Worm (Caenorhabditis elegans): ENCODE measurements around the gene Y54F10BM.13.
A peak's percentile ranks its signal among the peaks of the same experiment; 100 is the strongest.

Y54F10BM.13 gene

DNA sequence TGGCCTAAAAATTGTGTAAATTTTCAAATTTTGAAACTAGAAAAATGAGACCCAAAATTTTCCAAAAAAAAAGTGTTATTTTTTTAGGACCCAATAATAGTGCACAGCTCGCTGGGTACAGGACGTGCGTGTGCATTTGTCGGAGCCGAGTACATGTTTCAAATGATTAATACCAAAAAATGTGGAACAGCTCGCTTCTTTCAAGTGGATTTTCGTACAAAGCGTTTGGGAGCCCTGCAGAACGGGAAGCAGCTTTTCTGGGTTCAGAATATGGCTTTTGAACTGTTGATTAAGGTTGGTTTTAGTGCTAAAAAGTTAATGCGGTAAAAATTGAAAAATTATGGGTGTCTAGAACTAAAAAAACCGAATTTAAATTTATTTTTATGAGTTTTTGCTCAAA, 42.6 kb downstream of the Y54F10BM.13 start:
- no peak for TF ChIP-seq ceh-39 (tag; optimal IDR thresholded peaks at IDR 0.05)
- no peak for TF ChIP-seq hlh-1 (tag; optimal IDR thresholded peaks at IDR 0.05)
- TF ChIP-seq sem-2 (GFP tag; optimal IDR thresholded peaks at IDR 0.05), result no peak
- no peak for TF ChIP-seq nhr-76 (tag; optimal IDR thresholded peaks at IDR 0.05)
- TF ChIP-seq tbx-8 (GFP tag; optimal IDR thresholded peaks at IDR 0.05), result no peak
- no peak for TF ChIP-seq ztf-11 (tag; optimal IDR thresholded peaks at IDR 0.05)
- TF ChIP-seq unc-39 (tag; optimal IDR thresholded peaks at IDR 0.05), result no peak
- no peak for TF ChIP-seq unc-62 (GFP tag; optimal IDR thresholded peaks at IDR 0.05)
- TF ChIP-seq ces-1 (GFP tag; optimal IDR thresholded peaks at IDR 0.05), result no peak
- TF ChIP-seq drap-1 (GFP tag; optimal IDR thresholded peaks at IDR 0.05), result no peak
- no peak for TF ChIP-seq flh-1 (GFP tag; optimal IDR thresholded peaks at IDR 0.05)
- TF ChIP-seq ceh-43 (GFP tag; optimal IDR thresholded peaks at IDR 0.05), result no peak
- no peak for TF ChIP-seq elt-3 (tag; optimal IDR thresholded peaks at IDR 0.05)
- TF ChIP-seq nhr-237 (tag; optimal IDR thresholded peaks at IDR 0.05), result no peak
- no peak for TF ChIP-seq nhr-2 (tag; optimal IDR thresholded peaks at IDR 0.05)
- no peak for TF ChIP-seq mep-1 (tag; optimal IDR thresholded peaks at IDR 0.05)
- no peak for TF ChIP-seq lin-32 (GFP tag; optimal IDR thresholded peaks at IDR 0.05)
- no peak for TF ChIP-seq ceh-83 (GFP tag; optimal IDR thresholded peaks at IDR 0.05)

- TF ChIP-seq blmp-1 (tag; optimal IDR thresholded peaks at IDR 0.05), result no peak
- no peak for TF ChIP-seq lin-32 (GFP tag; optimal IDR thresholded peaks at IDR 0.05)
- TF ChIP-seq nhr-28 (tag; optimal IDR thresholded peaks at IDR 0.05), result no peak
- no peak for TF ChIP-seq ceh-83 (GFP tag; optimal IDR thresholded peaks at IDR 0.05)
- TF ChIP-seq lsy-2 (tag; optimal IDR thresholded peaks at IDR 0.05), result no peak
- TF ChIP-seq unc-120 (tag; optimal IDR thresholded peaks at IDR 0.05; ENCODE audit: poor library complexity, severe bottlenecking), result no peak
- TF ChIP-seq flh-1 (GFP tag; optimal IDR thresholded peaks at IDR 0.05), result no peak
- no peak for TF ChIP-seq nhr-2 (tag; optimal IDR thresholded peaks at IDR 0.05)
- TF ChIP-seq sem-2 (GFP tag; optimal IDR thresholded peaks at IDR 0.05), result no peak
- no peak for TF ChIP-seq ceh-39 (tag; optimal IDR thresholded peaks at IDR 0.05)
- no peak for TF ChIP-seq mep-1 (tag; optimal IDR thresholded peaks at IDR 0.05)
- TF ChIP-seq lin-13 (tag; optimal IDR thresholded peaks at IDR 0.05), result no peak
- no peak for TF ChIP-seq unc-39 (tag; optimal IDR thresholded peaks at IDR 0.05)
These were observed 47.5 kb downstream of the Y54F10BM.13 start for ce11 chrIII:2283341-2283847.

DNA sequence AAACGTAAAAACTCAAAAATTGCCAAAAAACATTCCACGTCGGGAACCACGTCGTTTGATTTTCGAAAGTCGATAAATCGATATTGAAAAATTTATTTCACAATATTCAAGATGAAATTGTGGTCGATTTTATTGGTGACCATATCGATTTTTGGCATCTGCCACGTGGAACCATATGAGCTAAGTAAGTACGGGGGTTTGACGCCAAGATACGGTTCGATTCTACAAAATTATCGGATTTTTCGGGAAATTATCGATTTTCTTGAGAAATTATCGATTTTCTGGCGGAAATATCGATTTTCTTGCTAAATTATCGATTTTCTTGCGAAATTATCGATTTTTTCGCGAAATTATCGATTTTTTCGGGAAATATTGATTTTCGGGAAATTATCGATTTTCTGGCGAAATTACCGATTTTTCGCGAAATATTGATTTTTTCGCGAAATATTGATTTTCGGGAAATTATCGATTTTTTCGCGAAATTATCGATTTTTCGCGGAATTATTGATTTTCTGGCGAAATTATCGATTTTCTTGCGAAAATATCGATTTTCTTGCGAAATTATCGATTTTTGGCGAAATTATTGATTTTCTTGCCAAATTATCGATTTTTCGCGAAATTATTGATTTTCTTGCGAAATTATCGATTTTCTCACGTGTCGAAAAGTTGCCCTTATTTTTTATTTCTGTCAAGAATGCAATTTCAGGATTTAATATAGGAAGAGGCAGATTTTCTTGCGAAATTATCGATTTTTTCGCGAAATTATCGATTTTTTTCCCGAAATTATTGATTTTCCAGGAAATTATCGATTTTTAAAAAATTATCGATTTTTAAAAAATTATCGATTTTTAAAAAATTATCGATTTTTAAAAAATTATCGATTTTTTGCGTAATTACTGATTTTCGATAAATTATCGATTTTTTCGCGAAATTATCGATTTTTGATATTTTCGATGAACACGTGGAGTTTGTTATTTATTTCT, 48.6 kb downstream of the Y54F10BM.13 start, which contains the start of gene Y54F10BM.3:
Gene Y54F10BM.3, plus strand, starts transcription at position 51 of the 983 bp plus-strand sequence.
- no peak for TF ChIP-seq nhr-237 (tag; optimal IDR thresholded peaks at IDR 0.05)
- TF ChIP-seq sptf-1 (tag; optimal IDR thresholded peaks at IDR 0.05), result peak; percentile 23
- no peak for TF ChIP-seq cnd-1 (tag; optimal IDR thresholded peaks at IDR 0.05)
- no peak for TF ChIP-seq nhr-76 (tag; optimal IDR thresholded peaks at IDR 0.05)
- no peak for TF ChIP-seq snpc-4 (tag; optimal IDR thresholded peaks at IDR 0.05)
- TF ChIP-seq mls-2 (tag; optimal IDR thresholded peaks at IDR 0.05), result no peak
- TF ChIP-seq ceh-39 (tag; optimal IDR thresholded peaks at IDR 0.05), result peak; percentile 25

ce11 chrIII:2280569-2280968, 50.3 kb downstream of the Y54F10BM.13 start, which contains the start of gene Y54F10BM.22:
Gene Y54F10BM.22, plus strand, starts transcription at chrIII:2280899.
- TF ChIP-seq flh-1 (GFP tag; optimal IDR thresholded peaks at IDR 0.05), result no peak
- no peak for TF ChIP-seq lsy-2 (tag; optimal IDR thresholded peaks at IDR 0.05)
- TF ChIP-seq bed-3 (GFP tag; optimal IDR thresholded peaks at IDR 0.05), result no peak
- TF ChIP-seq nhr-2 (tag; optimal IDR thresholded peaks at IDR 0.05), result no peak
- TF ChIP-seq zip-8 (tag; optimal IDR thresholded peaks at IDR 0.05), result peak; percentile 8
- TF ChIP-seq nhr-28 (tag; optimal IDR thresholded peaks at IDR 0.05), result no peak

All from whole organism, mixed stage, embryonic.